Fruit fly (Drosophila melanogaster) whole organism, prepupa: Measurements from ENCODE around the gene Clc.

Source experiments
- CG16779 ChIP-seq: fragments of 200-800 bp; sonication (Bioruptor generic); optimal IDR thresholded peaks from 3 replicates; lab custom pipeline; 2017; ENCODE audit warnings: missing biosample characterization, mild to moderate bottlenecking, missing genetic modification characterization
- CG6276 ChIP-seq: fragments of 200-800 bp; sonication (Bioruptor generic); optimal IDR thresholded peaks from 2 replicates; lab custom pipeline; 2017; ENCODE audit warnings: missing biosample characterization, mild to moderate bottlenecking, missing genetic modification characterization
- Met ChIP-seq: fragments of 200-800 bp; sonication (Bioruptor generic); optimal IDR thresholded peaks from 3 replicates; lab custom pipeline; 2016; ENCODE audit warnings: missing biosample characterization, missing genetic modification characterization
- Smox ChIP-seq: fragments of 200-800 bp; sonication (Bioruptor generic); optimal IDR thresholded peaks from 3 replicates; lab custom pipeline; 2016; ENCODE audit warnings: missing biosample characterization, missing genetic modification characterization
- acj6 ChIP-seq: fragments of 200-800 bp; sonication (Bioruptor generic); optimal IDR thresholded peaks from 3 replicates; lab custom pipeline; 2016; ENCODE audit warnings: missing biosample characterization, missing genetic modification characterization
- net ChIP-seq: fragments of 200-800 bp; sonication (Bioruptor generic); optimal IDR thresholded peaks from 3 replicates; lab custom pipeline; 2016; ENCODE audit warnings: missing biosample characterization, missing genetic modification characterization

DNA sequence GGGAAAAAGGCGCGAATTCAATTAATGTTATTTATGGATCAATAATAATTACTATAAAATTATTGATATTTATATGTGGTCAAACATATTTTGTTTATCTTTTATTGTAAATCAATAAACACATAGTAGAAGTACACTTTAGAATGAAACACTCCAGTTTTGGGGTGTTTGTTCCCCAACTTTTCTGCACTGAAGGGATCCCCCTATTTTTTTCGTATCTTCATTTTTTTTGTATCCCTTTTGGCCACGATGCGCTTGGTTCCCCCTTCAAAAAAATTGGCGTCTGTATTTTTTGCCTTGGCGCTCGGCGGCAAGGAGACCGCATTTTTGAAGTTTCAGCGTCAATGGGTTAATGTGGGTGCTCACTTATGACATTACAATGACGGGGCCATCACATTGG, at the start of gene Clc:
- TF ChIP-seq Smox (no peak), CG6276 (no peak), Met (no peak), CG16779 (tag; lab: Kevin White, UChicago) (no peak), net (GFP tag; lab: Kevin White, UChicago) (no peak), acj6 (no peak)
